Fruit fly (Drosophila melanogaster) whole organism, prepupa: ENCODE measurements around the gene Snx21.
A peak's percentile ranks its signal among the peaks of the same experiment; 100 is the strongest.

Source experiments
- Blimp-1 ChIP-seq: fragments of 200-800 bp; sonication (Bioruptor generic); optimal IDR thresholded peaks from 3 replicates; lab custom pipeline; 2017; ENCODE audit warnings: missing biosample characterization, missing genetic modification characterization, mild to moderate bottlenecking, moderate library complexity, missing genetic modification reagents
- CG10669 ChIP-seq: fragments of 200-800 bp; sonication (Bioruptor generic); optimal IDR thresholded peaks from 3 replicates; lab custom pipeline; 2018; ENCODE audit warnings: missing biosample characterization, mild to moderate bottlenecking, missing genetic modification characterization, moderate library complexity
- CG11294 ChIP-seq: fragments of 200-800 bp; sonication (Bioruptor generic); IDR thresholded peaks from 2 replicates; pipeline ENCODE4 v1.3.6; 2022; ENCODE audit warnings: missing biosample characterization, missing genetic modification characterization
- CG11762 ChIP-seq: fragments of 200-800 bp; sonication (Bioruptor generic); optimal IDR thresholded peaks from 3 replicates; lab custom pipeline; 2016; ENCODE audit warnings: missing biosample characterization, missing genetic modification characterization; ENCODE audit not compliant: insufficient read depth
- CG11902 ChIP-seq: fragments of 200-800 bp; sonication (Bioruptor generic); optimal IDR thresholded peaks from 3 replicates; lab custom pipeline; 2016; ENCODE audit warnings: missing biosample characterization, missing genetic modification characterization
- CG15336 ChIP-seq: fragments of 200-800 bp; sonication (Bioruptor generic); IDR thresholded peaks from 2 replicates; pipeline ENCODE4 v1.3.6; 2022; ENCODE audit warnings: missing biosample characterization, missing genetic modification characterization
- CG1621 ChIP-seq: fragments of 200-800 bp; sonication (Bioruptor generic); optimal IDR thresholded peaks from 3 replicates; lab custom pipeline; 2018; ENCODE audit warnings: missing biosample characterization, mild to moderate bottlenecking, missing genetic modification characterization
- CG16779 ChIP-seq: fragments of 200-800 bp; sonication (Bioruptor generic); optimal IDR thresholded peaks from 3 replicates; lab custom pipeline; 2017; ENCODE audit warnings: missing biosample characterization, mild to moderate bottlenecking, missing genetic modification characterization
- CG3032 ChIP-seq: fragments of 200-800 bp; optimal IDR thresholded peaks from 2 replicates; lab custom pipeline; 2019; ENCODE audit warnings: missing biosample characterization, mild to moderate bottlenecking, missing genetic modification characterization, moderate library complexity
- CG32006 ChIP-seq: fragments of 200-800 bp; sonication (Bioruptor generic); optimal IDR thresholded peaks from 3 replicates; lab custom pipeline; 2017; ENCODE audit warnings: missing biosample characterization, mild to moderate bottlenecking, missing genetic modification characterization
- CG34406 ChIP-seq: fragments of 200-800 bp; sonication (Bioruptor generic); optimal IDR thresholded peaks from 3 replicates; lab custom pipeline; 2016; ENCODE audit warnings: missing biosample characterization, missing genetic modification characterization
- CG3919 ChIP-seq: fragments of 200-800 bp; sonication (Bioruptor generic); optimal IDR thresholded peaks from 3 replicates; lab custom pipeline; 2016; ENCODE audit warnings: missing biosample characterization, missing genetic modification characterization
- CG4318 ChIP-seq: fragments of 200-800 bp; sonication (Bioruptor generic); optimal IDR thresholded peaks from 3 replicates; lab custom pipeline; 2017; ENCODE audit warnings: missing biosample characterization, mild to moderate bottlenecking, missing genetic modification characterization
- CG6163 ChIP-seq: fragments of 200-800 bp; sonication (Bioruptor generic); IDR thresholded peaks from 3 replicates; pipeline ENCODE4 v1.3.6; 2022; ENCODE audit warnings: missing biosample characterization, missing genetic modification characterization
- CG6808 ChIP-seq: fragments of 200-800 bp; sonication (Bioruptor generic); optimal IDR thresholded peaks from 3 replicates; lab custom pipeline; 2017; ENCODE audit warnings: missing biosample characterization, missing genetic modification characterization, mild to moderate bottlenecking, moderate library complexity, missing genetic modification reagents
- CG6854 ChIP-seq: fragments of 200-800 bp; sonication (Bioruptor generic); optimal IDR thresholded peaks from 2 replicates; lab custom pipeline; 2017; ENCODE audit warnings: missing biosample characterization, mild to moderate bottlenecking, missing genetic modification characterization
- CG7368 ChIP-seq: fragments of 200-800 bp; sonication (Bioruptor generic); optimal IDR thresholded peaks from 3 replicates; lab custom pipeline; 2016; ENCODE audit warnings: missing biosample characterization, missing genetic modification characterization
- CG8119 ChIP-seq: fragments of 200-800 bp; sonication (Bioruptor generic); IDR thresholded peaks from 3 replicates; pipeline ENCODE4 v1.3.6; 2022; ENCODE audit warnings: missing biosample characterization, missing genetic modification characterization
- CG8632 ChIP-seq: fragments of 200-800 bp; sonication (Bioruptor generic); optimal IDR thresholded peaks from 3 replicates; lab custom pipeline; 2016; ENCODE audit warnings: missing biosample characterization, missing genetic modification characterization
- CG9139 ChIP-seq: fragments of 200-800 bp; sonication (Bioruptor generic); optimal IDR thresholded peaks from 3 replicates; lab custom pipeline; 2017; ENCODE audit warnings: missing biosample characterization, mild to moderate bottlenecking, missing genetic modification characterization
- Eip75B ChIP-seq: fragments of 200-800 bp; sonication (Bioruptor generic); optimal IDR thresholded peaks from 3 replicates; lab custom pipeline; 2016; ENCODE audit warnings: missing biosample characterization, missing genetic modification characterization
- Eip78C ChIP-seq: fragments of 200-800 bp; sonication (Bioruptor generic); peaks from one replicate; lab custom pipeline; 2016; ENCODE audit warnings: missing biosample characterization, missing genetic modification characterization
- Eip93F ChIP-seq: fragments of 200-800 bp; sonication (Bioruptor generic); optimal IDR thresholded peaks from 2 replicates; lab custom pipeline; 2016; ENCODE audit warnings: missing biosample characterization, mild to moderate bottlenecking, missing genetic modification characterization
- Ets96B ChIP-seq: fragments of 200-800 bp; optimal IDR thresholded peaks from 2 replicates; lab custom pipeline; 2019; ENCODE audit warnings: missing biosample characterization, mild to moderate bottlenecking, missing genetic modification characterization, moderate library complexity
- Hr38 ChIP-seq: sonication (Bioruptor generic); optimal IDR thresholded peaks from 2 replicates; lab custom pipeline; 2016; ENCODE audit warnings: missing biosample characterization, missing genetic modification characterization
- Hr39 ChIP-seq: fragments of 200-800 bp; sonication (Bioruptor generic); optimal IDR thresholded peaks from 2 replicates; lab custom pipeline; 2016; ENCODE audit warnings: missing biosample characterization, missing genetic modification characterization
- Hr4 ChIP-seq: fragments of 200-800 bp; sonication (Bioruptor generic); optimal IDR thresholded peaks from 3 replicates; lab custom pipeline; 2016; ENCODE audit warnings: missing biosample characterization, missing genetic modification characterization
- Met ChIP-seq: fragments of 200-800 bp; sonication (Bioruptor generic); optimal IDR thresholded peaks from 3 replicates; lab custom pipeline; 2016; ENCODE audit warnings: missing biosample characterization, missing genetic modification characterization
- Smox ChIP-seq: fragments of 200-800 bp; sonication (Bioruptor generic); optimal IDR thresholded peaks from 3 replicates; lab custom pipeline; 2016; ENCODE audit warnings: missing biosample characterization, missing genetic modification characterization
- Sox102F ChIP-seq: fragments of 200-800 bp; sonication (Bioruptor generic); optimal IDR thresholded peaks from 2 replicates; lab custom pipeline; 2016; ENCODE audit warnings: missing biosample characterization, mild to moderate bottlenecking, missing genetic modification characterization
- Sox14 ChIP-seq: fragments of 200-800 bp; sonication (Bioruptor generic); optimal IDR thresholded peaks from 3 replicates; lab custom pipeline; 2016; ENCODE audit warnings: missing biosample characterization, missing genetic modification characterization
- Sox15 ChIP-seq: fragments of 200-800 bp; sonication (Bioruptor generic); optimal IDR thresholded peaks from 3 replicates; lab custom pipeline; 2016; ENCODE audit warnings: missing biosample characterization, missing genetic modification characterization
- achi ChIP-seq: fragments of 200-800 bp; sonication (Bioruptor generic); optimal IDR thresholded peaks from 3 replicates; lab custom pipeline; 2016; ENCODE audit warnings: missing biosample characterization, missing genetic modification characterization
- cyc ChIP-seq: fragments of 200-800 bp; sonication (Bioruptor generic); optimal IDR thresholded peaks from 3 replicates; lab custom pipeline; 2016; ENCODE audit warnings: missing biosample characterization, missing genetic modification characterization
- eg ChIP-seq: fragments of 200-800 bp; sonication (Bioruptor generic); IDR thresholded peaks from 3 replicates; pipeline ENCODE4 v1.3.6; 2022; ENCODE audit warnings: missing biosample characterization, missing genetic modification characterization
- esn ChIP-seq: fragments of 200-800 bp; sonication (Bioruptor generic); optimal IDR thresholded peaks from 2 replicates; lab custom pipeline; 2016; ENCODE audit warnings: missing biosample characterization, mild to moderate bottlenecking, missing genetic modification characterization, moderate library complexity
- fd85E ChIP-seq: fragments of 200-800 bp; sonication (Bioruptor generic); optimal IDR thresholded peaks from 3 replicates; lab custom pipeline; 2016; ENCODE audit warnings: missing biosample characterization, missing genetic modification characterization
- fkh ChIP-seq: fragments of 200-800 bp; sonication (Bioruptor generic); optimal IDR thresholded peaks from 3 replicates; lab custom pipeline; 2017; ENCODE audit warnings: missing biosample characterization, mild to moderate bottlenecking, missing genetic modification characterization, moderate library complexity
- lz ChIP-seq: fragments of 200-800 bp; sonication (Bioruptor generic); optimal IDR thresholded peaks from 3 replicates; lab custom pipeline; 2016; ENCODE audit warnings: missing biosample characterization, missing genetic modification characterization
- net ChIP-seq: fragments of 200-800 bp; sonication (Bioruptor generic); optimal IDR thresholded peaks from 3 replicates; lab custom pipeline; 2016; ENCODE audit warnings: missing biosample characterization, missing genetic modification characterization
- pdm3 ChIP-seq: fragments of 200-800 bp; sonication (Bioruptor generic); optimal IDR thresholded peaks from 3 replicates; lab custom pipeline; 2016; ENCODE audit warnings: missing biosample characterization, missing genetic modification characterization
- salr ChIP-seq, 2 experiments: fragments of 200-800 bp; sonication (Bioruptor generic); optimal IDR thresholded peaks; 3 replicates each; lab custom pipeline; 2016 to 2018; ENCODE audit warnings: missing biosample characterization in 2 of 2, missing genetic modification characterization in 2 of 2, mild to moderate bottlenecking in 1 of 2
- spab ChIP-seq: fragments of 200-800 bp; sonication (Bioruptor generic); optimal IDR thresholded peaks from 2 replicates; lab custom pipeline; 2017; ENCODE audit warnings: missing biosample characterization, mild to moderate bottlenecking, missing genetic modification characterization, missing genetic modification reagents
- ss ChIP-seq, 2 experiments: fragments of 200-800 bp; sonication (Bioruptor generic); optimal IDR thresholded peaks; 2 replicates in 1 of 2; 3 replicates in 1 of 2; lab custom pipeline; 2017 to 2018; ENCODE audit warnings: mild to moderate bottlenecking in 2 of 2, missing biosample characterization in 2 of 2, missing genetic modification characterization in 2 of 2, moderate library complexity in 1 of 2
- svp ChIP-seq: fragments of 200-800 bp; sonication (Bioruptor generic); peaks from one replicate; lab custom pipeline; 2016; ENCODE audit warnings: missing biosample characterization, missing genetic modification characterization
- topi ChIP-seq: fragments of 200-800 bp; sonication (Bioruptor generic); optimal IDR thresholded peaks from 3 replicates; lab custom pipeline; 2016; ENCODE audit warnings: missing biosample characterization, missing genetic modification characterization
- vri ChIP-seq: fragments of 200-800 bp; sonication (Bioruptor generic); optimal IDR thresholded peaks from 3 replicates; lab custom pipeline; 2016; ENCODE audit warnings: missing biosample characterization, mild to moderate bottlenecking, missing genetic modification characterization

The Snx21 gene

dm6 chr2L:2804634-2805311, 39.3 kb upstream of the Snx21 start, which contains the start of gene daw (continued):
- TF ChIP-seq ss (GFP tag; optimal IDR thresholded peaks at IDR 0.05; lab: Kevin White, UChicago) (peak; percentile 84 to 88), CG6854 (peak; percentile 89), CG7368 (GFP tag; lab: Kevin White, UChicago) (peak; percentile 68), Hr4 (GFP tag; lab: Kevin White, UChicago) (no peak), CG3919 (GFP tag; lab: Kevin White, UChicago) (peak; percentile 72), lz (GFP tag; lab: Kevin White, UChicago) (no peak), Hr38 (GFP tag; lab: Kevin White, UChicago) (no peak), CG6163 (GFP tag; lab: Robert Waterston, UW) (peak; percentile 60; the same call in 2 of the 3 replicates), svp (GFP tag; lab: Kevin White, UChicago) (peak; percentile 89), CG32006 (GFP tag; lab: Kevin White, UChicago) (peak; percentile 2), net (GFP tag; lab: Kevin White, UChicago) (peak; percentile 79), Sox102F (GFP tag; lab: Kevin White, UChicago) (peak; percentile 59), Ets96B (tag; lab: Kevin White, UChicago) (peak; percentile 49), cyc (no peak), salr (GFP tag; optimal IDR thresholded peaks at IDR 0.05; lab: Kevin White, UChicago) (peak in 1 of 2 experiments; percentile 21)

- peak; percentile 33 for TF ChIP-seq Ets96B (tag; lab: Kevin White, UChicago)
- TF ChIP-seq CG34406 = no peak
- TF ChIP-seq achi (GFP tag; lab: Kevin White, UChicago) = no peak
- TF ChIP-seq net (GFP tag; lab: Kevin White, UChicago) = peak; percentile 38
- no peak for TF ChIP-seq topi (GFP tag; lab: Kevin White, UChicago)
- TF ChIP-seq CG11762 (GFP tag; lab: Kevin White, UChicago) = no peak
- no peak for TF ChIP-seq Eip93F (GFP tag; lab: Kevin White, UChicago)
- peak; percentile 84 for TF ChIP-seq CG6808 (GFP tag; lab: Kevin White, UChicago)
- no peak for TF ChIP-seq Blimp-1 (GFP tag; lab: Kevin White, UChicago)
- TF ChIP-seq pdm3 (GFP tag; lab: Kevin White, UChicago) = no peak
- TF ChIP-seq CG3919 (GFP tag; lab: Kevin White, UChicago) = peak; percentile 43
- TF ChIP-seq CG9139 = peak; percentile 88
- no peak for TF ChIP-seq Smox (GFP tag; lab: Kevin White, UChicago)
- no peak for TF ChIP-seq CG8632 (GFP tag; lab: Kevin White, UChicago)
- no peak; the same call in 2 of the 3 replicates for TF ChIP-seq CG6163 (GFP tag; lab: Robert Waterston, UW)
- TF ChIP-seq esn (GFP tag; lab: Kevin White, UChicago) = no peak
- peak; percentile 59; the same call in 2 of the 3 replicates for TF ChIP-seq CG8119 (GFP tag; lab: Robert Waterston, UW)
- peak; percentile 16 for TF ChIP-seq CG3032
- peak; percentile 10 for TF ChIP-seq svp (GFP tag; lab: Kevin White, UChicago)
- TF ChIP-seq spab = peak; percentile 73
- no peak for TF ChIP-seq vri
- TF ChIP-seq CG10669 (GFP tag; lab: Kevin White, UChicago) = peak; percentile 57
- TF ChIP-seq Sox14 = no peak
- 0 out of 3 replicates have a peak, but pooled peaks have one; percentile 37 for TF ChIP-seq eg (GFP tag; lab: Robert Waterston, UW)
- no peak for TF ChIP-seq CG11294 (GFP tag; lab: Robert Waterston, UW)
- TF ChIP-seq Sox15 (GFP tag; lab: Kevin White, UChicago) = no peak
- TF ChIP-seq CG1621 (tag; lab: Kevin White, UChicago) = peak; percentile 55
- no peak for TF ChIP-seq CG4318 (GFP tag; lab: Kevin White, UChicago)
- no peak for TF ChIP-seq CG11902 (GFP tag; lab: Kevin White, UChicago)
- TF ChIP-seq CG6854 = peak; percentile 32
- no peak for TF ChIP-seq fkh (GFP tag; lab: Kevin White, UChicago)
- TF ChIP-seq Hr39 (GFP tag; lab: Kevin White, UChicago) = no peak
- no peak for TF ChIP-seq salr (GFP tag; optimal IDR thresholded peaks at IDR 0.05; lab: Kevin White, UChicago)
- TF ChIP-seq fd85E (GFP tag; lab: Kevin White, UChicago) = no peak
- no peak for TF ChIP-seq Eip75B (GFP tag; lab: Kevin White, UChicago)
- peak; percentile 27 for TF ChIP-seq Hr38 (GFP tag; lab: Kevin White, UChicago)
- no peak for TF ChIP-seq cyc
- TF ChIP-seq CG16779 = peak; percentile 39
- no peak for TF ChIP-seq Met (GFP tag; lab: Kevin White, UChicago)
- no peak for TF ChIP-seq Sox102F (GFP tag; lab: Kevin White, UChicago)
- peak; percentile 43 for TF ChIP-seq CG15336 (GFP tag; lab: Robert Waterston, UW)
- peak; percentile 76 for TF ChIP-seq Eip78C
- TF ChIP-seq CG7368 (GFP tag; lab: Kevin White, UChicago) = peak; percentile 33
Measured at dm6 chr2L:2802527-2802926, 37.1 kb upstream of the Snx21 start.
